Fruit fly (Drosophila melanogaster): Measurements from ENCODE around the gene CG13603.

CG13603 gene

dm6 chr3R:23981645-23982044 is 4.7 kb downstream of the CG13603 start:
- TF ChIP-seq Hr78 (GFP tag; optimal IDR thresholded peaks at IDR 0.05) = no peak
- peak; percentile 93 for TF ChIP-seq Dfd (GFP tag; optimal IDR thresholded peaks at IDR 0.05)

dm6 chr3R:23971764-23972163 is 14.6 kb downstream of the CG13603 start:
- TF ChIP-seq h (GFP tag; optimal IDR thresholded peaks at IDR 0.05) (no peak), CG9705 (GFP tag; optimal IDR thresholded peaks at IDR 0.05) (no peak), foxo (GFP tag; optimal IDR thresholded peaks at IDR 0.05) (no peak)

dm6 chr3R:23971208-23971607 is 15.2 kb downstream of the CG13603 start:
- TF ChIP-seq CrebA (GFP tag; optimal IDR thresholded peaks at IDR 0.05; ENCODE audit: borderline replicate concordance) (no peak), Hr83 (GFP tag; optimal IDR thresholded peaks at IDR 0.05; ENCODE audit: poor library complexity, severe bottlenecking) (no peak), Abd-B (GFP tag; optimal IDR thresholded peaks at IDR 0.05) (no peak), OdsH (GFP tag; optimal IDR thresholded peaks at IDR 0.05) (no peak), Hr78 (GFP tag; optimal IDR thresholded peaks at IDR 0.05) (no peak), Jra (GFP tag; optimal IDR thresholded peaks at IDR 0.05) (no peak), rgr (GFP tag; optimal IDR thresholded peaks at IDR 0.05) (no peak), sage (GFP tag; optimal IDR thresholded peaks at IDR 0.05) (no peak), ey (GFP tag; optimal IDR thresholded peaks at IDR 0.05) (no peak), foxo (GFP tag; optimal IDR thresholded peaks at IDR 0.05) (no peak), Dfd (GFP tag; optimal IDR thresholded peaks at IDR 0.05) (no peak), woc (GFP tag; optimal IDR thresholded peaks at IDR 0.05) (no peak), Hnf4 (GFP tag; optimal IDR thresholded peaks at IDR 0.05) (no peak), dsf (GFP tag; optimal IDR thresholded peaks at IDR 0.05; ENCODE audit: borderline replicate concordance) (no peak), N (GFP tag; optimal IDR thresholded peaks at IDR 0.05) (no peak)

- TF ChIP-seq usp (GFP tag; optimal IDR thresholded peaks at IDR 0.05) = no peak
- no peak for TF ChIP-seq sage (GFP tag; optimal IDR thresholded peaks at IDR 0.05)
- no peak for TF ChIP-seq Sp1 (GFP tag; optimal IDR thresholded peaks at IDR 0.05)
- TF ChIP-seq HLH106 (tag; optimal IDR thresholded peaks at IDR 0.05) = no peak
- TF ChIP-seq CG32264 (GFP tag; optimal IDR thresholded peaks at IDR 0.05) = no peak
- TF ChIP-seq woc (GFP tag; optimal IDR thresholded peaks at IDR 0.05) = no peak
Observed at dm6 chr3R:23969449-23969848, 16.9 kb downstream of the CG13603 start.

dm6 chr3R:23964913-23965718 is 21.3 kb downstream of the CG13603 start:
- TF ChIP-seq dmrt93B (GFP tag; optimal IDR thresholded peaks at IDR 0.05) (no peak), OdsH (GFP tag; optimal IDR thresholded peaks at IDR 0.05) (no peak), Rel (GFP tag; optimal IDR thresholded peaks at IDR 0.05) (no peak), Rel (tag; optimal IDR thresholded peaks at IDR 0.05) (no peak), GATAd (GFP tag; optimal IDR thresholded peaks at IDR 0.05) (no peak)

dm6 chr3R:23962781-23963222 is 23.6 kb downstream of the CG13603 start, which contains the start of gene CG31140:
TSS of gene CG31140 (plus strand) at chr3R:23963180.
- TF ChIP-seq GATAd (GFP tag; optimal IDR thresholded peaks at IDR 0.05) = no peak
- TF ChIP-seq psq (GFP tag; optimal IDR thresholded peaks at IDR 0.05) = no peak
- TF ChIP-seq dl (GFP tag; optimal IDR thresholded peaks at IDR 0.05; ENCODE audit: insufficient read depth in 1 of 2, partially characterized antibody in 2 of 2) = peak in 1 of 2 experiments; percentile 6
- peak; percentile 10 for TF ChIP-seq Vsx2 (GFP tag; optimal IDR thresholded peaks at IDR 0.05; ENCODE audit: partially characterized antibody)
- no peak for TF ChIP-seq Rel (GFP tag; optimal IDR thresholded peaks at IDR 0.05)
- TF ChIP-seq Rel (tag; optimal IDR thresholded peaks at IDR 0.05) = peak; percentile 22
- TF ChIP-seq Sp1 (GFP tag; optimal IDR thresholded peaks at IDR 0.05) = peak; percentile 26
- no peak for TF ChIP-seq lola (GFP tag; optimal IDR thresholded peaks at IDR 0.05)
- TF ChIP-seq sv (GFP tag; optimal IDR thresholded peaks at IDR 0.05) = no peak
- TF ChIP-seq rgr (GFP tag; optimal IDR thresholded peaks at IDR 0.05) = peak; percentile 6
- no peak for TF ChIP-seq Jra (GFP tag; optimal IDR thresholded peaks at IDR 0.05)
- TF ChIP-seq tai (GFP tag; optimal IDR thresholded peaks at IDR 0.05) = no peak
- no peak for TF ChIP-seq HLH106 (tag; optimal IDR thresholded peaks at IDR 0.05)
- no peak for TF ChIP-seq sage (GFP tag; optimal IDR thresholded peaks at IDR 0.05)
- peak; percentile 43 for TF ChIP-seq Dif (GFP tag; optimal IDR thresholded peaks at IDR 0.05; ENCODE audit: partially characterized antibody)
- no peak for TF ChIP-seq CG32264 (GFP tag; optimal IDR thresholded peaks at IDR 0.05)
- no peak for TF ChIP-seq Abd-B (GFP tag; optimal IDR thresholded peaks at IDR 0.05)
- no peak for TF ChIP-seq Hr78 (GFP tag; optimal IDR thresholded peaks at IDR 0.05)

Measured in whole organism, wandering third instar larva.